Worm (Caenorhabditis elegans) whole organism, late embryonic: ENCODE measurements around the gene F19H8.2.

Source experiments
- ceh-18 ChIP-seq: sonication (generic microtip); optimal IDR thresholded peaks from 2 replicates; lab custom pipeline; 2016; ENCODE audit warnings: missing genetic modification characterization, missing compliant biosample characterization
- ceh-2 ChIP-seq: sonication (generic microtip); optimal IDR thresholded peaks from 2 replicates; lab custom pipeline; 2016; ENCODE audit warnings: missing genotype, missing genetic modification characterization, missing compliant biosample characterization
- ceh-48 ChIP-seq: sonication (generic microtip); optimal IDR thresholded peaks from 2 replicates; lab custom pipeline; 2016; ENCODE audit warnings: missing genetic modification characterization, inconsistent platforms, missing compliant biosample characterization
- ceh-9 ChIP-seq: sonication (generic microtip); optimal IDR thresholded peaks from 2 replicates; lab custom pipeline; 2016; ENCODE audit warnings: mild to moderate bottlenecking, missing genetic modification characterization, inconsistent platforms, missing compliant biosample characterization
- eyg-1 ChIP-seq: sonication (generic microtip); optimal IDR thresholded peaks from 2 replicates; lab custom pipeline; 2016; ENCODE audit warnings: missing genotype, missing genetic modification characterization, missing compliant biosample characterization
- fkh-10 ChIP-seq: fragments of 150-350 bp; optimal IDR thresholded peaks from 2 replicates; lab custom pipeline; 2014; ENCODE audit warnings: missing biosample characterization, missing genetic modification reagents, missing genetic modification characterization
- hlh-30 ChIP-seq: sonication (generic microtip); optimal IDR thresholded peaks from 2 replicates; lab custom pipeline; 2017; ENCODE audit warnings: antibody characterized with exemption, missing genetic modification characterization, missing compliant biosample characterization; ENCODE audit not compliant: insufficient read depth
- madf-2 ChIP-seq: sonication (generic microtip); optimal IDR thresholded peaks from 2 replicates; lab custom pipeline; 2017; ENCODE audit warnings: missing genetic modification characterization, missing compliant biosample characterization
- nfya-1 ChIP-seq: sonication (generic microtip); optimal IDR thresholded peaks from 2 replicates; lab custom pipeline; 2017; ENCODE audit warnings: missing genetic modification characterization, mild to moderate bottlenecking, missing compliant biosample characterization, antibody characterized with exemption, moderate library complexity
- pax-1 ChIP-seq: fragments of 150-350 bp; optimal IDR thresholded peaks from 2 replicates; lab custom pipeline; 2014; ENCODE audit warnings: missing biosample characterization, missing genetic modification characterization
- rnt-1 ChIP-seq: sonication (generic microtip); optimal IDR thresholded peaks from 2 replicates; lab custom pipeline; 2016; ENCODE audit warnings: missing genetic modification characterization, missing compliant biosample characterization
- tbx-2 ChIP-seq: sonication (generic microtip); optimal IDR thresholded peaks from 2 replicates; lab custom pipeline; 2016; ENCODE audit warnings: missing genetic modification characterization, missing compliant biosample characterization
- unc-3 ChIP-seq, 2 experiments: fragments of 200-800 bp in 1 of 2; sonication (Bioruptor generic) in 1 of 2; sonication (generic microtip) in 1 of 2; conservative IDR thresholded peaks in 1 of 2; optimal IDR thresholded peaks in 1 of 2; 2 replicates each; pipeline versions ENCODE4 v1.3.6 to Lab custom; 2016 to 2022; ENCODE audit warnings: missing compliant biosample characterization in 2 of 2, missing genetic modification characterization in 2 of 2, missing genetic modification reagents in 1 of 2
- unc-55 ChIP-seq: sonication (generic microtip); optimal IDR thresholded peaks from 2 replicates; lab custom pipeline; 2017; ENCODE audit warnings: missing biosample characterization, missing genetic modification reagents, missing genetic modification characterization

ce11 chrII:14570541-14571160, 35.0 kb downstream of the F19H8.2 start:
- TF ChIP-seq madf-2 (tag; lab: Kevin White, UChicago) (no peak), ceh-2 (no peak), tbx-2 (tag; lab: Kevin White, UChicago) (no peak), ceh-48 (tag; lab: Kevin White, UChicago) (no peak), fkh-10 (GFP tag; lab: Kevin White, UChicago) (no peak), rnt-1 (no peak), unc-3 (GFP tag; conservative IDR thresholded peaks at IDR 0.05; lab: Robert Waterston, UW) (no peak), unc-3 (tag; optimal IDR thresholded peaks at IDR 0.05; lab: Kevin White, UChicago) (no peak), unc-55 (GFP tag; lab: Kevin White, UChicago) (no peak), eyg-1 (no peak), pax-1 (tag; lab: Kevin White, UChicago) (no peak), hlh-30 (tag; lab: Kevin White, UChicago) (no peak), ceh-18 (no peak), ceh-9 (tag; lab: Kevin White, UChicago) (no peak), nfya-1 (tag; lab: Kevin White, UChicago) (no peak)
